Worm (Caenorhabditis elegans) whole organism, late embryonic: ENCODE results near the gene F56D6.23.
"Not testable (repeated sequence)": the region's sequence is repeated elsewhere in the genome, so short reads cannot be mapped to it uniquely, and the experiment has no call there.

Experiments used
- C08G9.2 ChIP-seq: sonication (generic microtip); optimal IDR thresholded peaks from 2 replicates; lab custom pipeline; 2016; ENCODE audit warnings: mild to moderate bottlenecking, missing genetic modification characterization, moderate library complexity, missing compliant biosample characterization
- K02D7.2 ChIP-seq: sonication (generic microtip); optimal IDR thresholded peaks from 2 replicates; lab custom pipeline; 2017; ENCODE audit warnings: mild to moderate bottlenecking, missing genetic modification characterization, missing compliant biosample characterization
- K09A11.1 ChIP-seq: sonication (generic microtip); optimal IDR thresholded peaks from 2 replicates; lab custom pipeline; 2017; ENCODE audit warnings: antibody characterized with exemption, mild to moderate bottlenecking, missing genetic modification characterization, missing compliant biosample characterization; ENCODE audit not compliant: insufficient read depth
- ama-1 ChIP-seq: fragments of 150-350 bp; optimal IDR thresholded peaks from 2 replicates; lab custom pipeline; 2014
- ceh-18 ChIP-seq: sonication (generic microtip); optimal IDR thresholded peaks from 2 replicates; lab custom pipeline; 2016; ENCODE audit warnings: missing genetic modification characterization, missing compliant biosample characterization
- ceh-2 ChIP-seq: sonication (generic microtip); optimal IDR thresholded peaks from 2 replicates; lab custom pipeline; 2016; ENCODE audit warnings: missing genotype, missing genetic modification characterization, missing compliant biosample characterization
- ceh-24 ChIP-seq: sonication (generic microtip); optimal IDR thresholded peaks from 2 replicates; lab custom pipeline; 2016; ENCODE audit warnings: mild to moderate bottlenecking, missing genetic modification characterization, missing compliant biosample characterization
- ceh-30 ChIP-seq: fragments of 150-350 bp; optimal IDR thresholded peaks from 2 replicates; lab custom pipeline; 2014; ENCODE audit warnings: missing biosample characterization, missing genetic modification characterization
- che-1 ChIP-seq: sonication (generic microtip); optimal IDR thresholded peaks from 2 replicates; lab custom pipeline; 2016; ENCODE audit warnings: mild to moderate bottlenecking, missing genetic modification characterization, missing compliant biosample characterization
- elt-2 ChIP-seq: sonication (generic microtip); optimal IDR thresholded peaks from 2 replicates; lab custom pipeline; 2016; ENCODE audit warnings: missing genetic modification reagents, missing genetic modification characterization, missing compliant biosample characterization
- elt-4 ChIP-seq: sonication (generic microtip); optimal IDR thresholded peaks from 2 replicates; lab custom pipeline; 2016; ENCODE audit warnings: missing genetic modification characterization, missing compliant biosample characterization
- ets-4 ChIP-seq: sonication (generic microtip); optimal IDR thresholded peaks from 2 replicates; lab custom pipeline; 2016; ENCODE audit warnings: missing genetic modification characterization, missing compliant biosample characterization
- eyg-1 ChIP-seq: sonication (generic microtip); optimal IDR thresholded peaks from 2 replicates; lab custom pipeline; 2016; ENCODE audit warnings: missing genotype, missing genetic modification characterization, missing compliant biosample characterization
- hlh-15 ChIP-seq: sonication (generic microtip); optimal IDR thresholded peaks from 2 replicates; lab custom pipeline; 2016; ENCODE audit warnings: missing genetic modification characterization, missing compliant biosample characterization
- hlh-30 ChIP-seq: sonication (generic microtip); optimal IDR thresholded peaks from 2 replicates; lab custom pipeline; 2017; ENCODE audit warnings: antibody characterized with exemption, missing genetic modification characterization, missing compliant biosample characterization; ENCODE audit not compliant: insufficient read depth
- hlh-6 ChIP-seq: sonication (generic microtip); optimal IDR thresholded peaks from 2 replicates; lab custom pipeline; 2016; ENCODE audit warnings: missing genotype, missing genetic modification characterization, missing compliant biosample characterization
- hlh-8 ChIP-seq: sonication (generic microtip); optimal IDR thresholded peaks from 2 replicates; lab custom pipeline; 2016; ENCODE audit warnings: missing genotype, missing genetic modification characterization, missing compliant biosample characterization
- lim-6 ChIP-seq: sonication (generic microtip); optimal IDR thresholded peaks from 2 replicates; lab custom pipeline; 2016; ENCODE audit warnings: missing genetic modification characterization, missing compliant biosample characterization
- madf-2 ChIP-seq: sonication (generic microtip); optimal IDR thresholded peaks from 2 replicates; lab custom pipeline; 2017; ENCODE audit warnings: missing genetic modification characterization, missing compliant biosample characterization
- nfya-1 ChIP-seq: sonication (generic microtip); optimal IDR thresholded peaks from 2 replicates; lab custom pipeline; 2017; ENCODE audit warnings: missing genetic modification characterization, mild to moderate bottlenecking, missing compliant biosample characterization, antibody characterized with exemption, moderate library complexity
- nhr-11 ChIP-seq: fragments of 150-350 bp; optimal IDR thresholded peaks from 2 replicates; lab custom pipeline; 2014; ENCODE audit warnings: missing biosample characterization, missing genetic modification characterization
- nhr-232 ChIP-seq: sonication (generic microtip); optimal IDR thresholded peaks from 2 replicates; lab custom pipeline; 2016; ENCODE audit warnings: missing genetic modification characterization, missing compliant biosample characterization
- pat-9 ChIP-seq: fragments of 200-800 bp; sonication (Bioruptor generic); optimal IDR thresholded peaks from 2 replicates; lab custom pipeline; 2018; ENCODE audit warnings: mild to moderate bottlenecking, missing genetic modification characterization, moderate library complexity, missing compliant biosample characterization
- pha-2 ChIP-seq: sonication (generic microtip); optimal IDR thresholded peaks from 2 replicates; lab custom pipeline; 2017; ENCODE audit warnings: mild to moderate bottlenecking, missing genetic modification characterization, missing compliant biosample characterization
- pha-4 ChIP-seq: fragments of 150-350 bp; optimal IDR thresholded peaks from 2 replicates; lab custom pipeline; 2018; ENCODE audit warnings: missing biosample characterization, missing genetic modification reagents, missing genetic modification characterization
- pqm-1 ChIP-seq: sonication (generic microtip); optimal IDR thresholded peaks from 2 replicates; lab custom pipeline; 2016; ENCODE audit warnings: missing genetic modification characterization, missing compliant biosample characterization
- ref-2 ChIP-seq: sonication (generic microtip); optimal IDR thresholded peaks from 2 replicates; lab custom pipeline; 2016; ENCODE audit warnings: missing genetic modification characterization, missing compliant biosample characterization
- rnt-1 ChIP-seq: sonication (generic microtip); optimal IDR thresholded peaks from 2 replicates; lab custom pipeline; 2016; ENCODE audit warnings: missing genetic modification characterization, missing compliant biosample characterization
- sox-4 ChIP-seq: sonication (generic microtip); optimal IDR thresholded peaks from 2 replicates; lab custom pipeline; 2017; ENCODE audit warnings: mild to moderate bottlenecking, missing genetic modification characterization, inconsistent platforms, missing compliant biosample characterization
- tbx-7 ChIP-seq: sonication (generic microtip); optimal IDR thresholded peaks from 2 replicates; lab custom pipeline; 2016; ENCODE audit warnings: missing genotype, missing genetic modification characterization, missing compliant biosample characterization
- ttx-3 ChIP-seq: sonication (generic microtip); optimal IDR thresholded peaks from 2 replicates; lab custom pipeline; 2016; ENCODE audit warnings: missing genetic modification reagents, missing genetic modification characterization, missing compliant biosample characterization
- zip-5 ChIP-seq: sonication (generic microtip); optimal IDR thresholded peaks from 2 replicates; lab custom pipeline; 2016; ENCODE audit warnings: missing genetic modification characterization, missing compliant biosample characterization
- ztf-16 ChIP-seq: sonication (generic microtip); optimal IDR thresholded peaks from 2 replicates; lab custom pipeline; 2017; ENCODE audit warnings: missing genetic modification characterization, missing compliant biosample characterization

F56D6.23 gene

ce11 chrIV:3919506-3919905, 1.2 kb downstream of the F56D6.23 start, which contains the start of gene srz-19 (continued):
- no peak for TF ChIP-seq sox-4 (tag; lab: Kevin White, UChicago)

- TF ChIP-seq eyg-1 (tag; lab: Kevin White, UChicago), result no peak
- no peak for TF ChIP-seq madf-2 (tag; lab: Kevin White, UChicago)
- TF ChIP-seq ceh-18 (tag; lab: Kevin White, UChicago), result no peak
- TF ChIP-seq, all 69 proteins: peak for 0
These were observed 3.6 kb downstream of the F56D6.23 start, which contains the start of gene clec-67 for ce11 chrIV:3921898-3922297. Gene clec-67 (plus strand): TSS chrIV:3922165.

DNA sequence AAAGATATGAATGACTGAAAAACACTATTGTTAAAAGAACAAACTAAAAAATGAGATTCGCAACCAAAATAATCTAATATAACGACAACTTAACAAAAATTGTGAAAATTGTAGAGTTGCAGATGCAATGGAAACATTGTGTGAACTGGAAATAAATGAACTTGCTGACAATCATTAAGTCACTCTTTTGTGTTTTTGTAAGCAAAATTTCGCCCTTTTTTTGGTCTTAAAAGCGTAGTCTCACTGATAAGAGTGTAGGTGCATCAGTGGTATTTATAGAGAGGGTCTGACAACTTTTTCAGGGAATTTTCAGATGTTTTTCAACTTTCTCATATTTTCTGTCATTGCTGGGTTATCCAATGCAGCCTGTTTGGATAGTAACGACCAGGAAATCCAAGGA, 7.9 kb downstream of the F56D6.23 start, which contains the start of gene clec-68:
Gene clec-68, plus strand, starts transcription at position 301 of the 400 bp plus-strand sequence.
- TF ChIP-seq C08G9.2 (tag; lab: Kevin White, UChicago), result no peak
- no peak for TF ChIP-seq tbx-7 (tag; lab: Kevin White, UChicago)
- TF ChIP-seq ztf-16 (tag; lab: Kevin White, UChicago), result no peak
- no peak for TF ChIP-seq K09A11.1
- no peak for TF ChIP-seq nhr-232 (tag; lab: Kevin White, UChicago)
- TF ChIP-seq pha-4, result no peak

DNA sequence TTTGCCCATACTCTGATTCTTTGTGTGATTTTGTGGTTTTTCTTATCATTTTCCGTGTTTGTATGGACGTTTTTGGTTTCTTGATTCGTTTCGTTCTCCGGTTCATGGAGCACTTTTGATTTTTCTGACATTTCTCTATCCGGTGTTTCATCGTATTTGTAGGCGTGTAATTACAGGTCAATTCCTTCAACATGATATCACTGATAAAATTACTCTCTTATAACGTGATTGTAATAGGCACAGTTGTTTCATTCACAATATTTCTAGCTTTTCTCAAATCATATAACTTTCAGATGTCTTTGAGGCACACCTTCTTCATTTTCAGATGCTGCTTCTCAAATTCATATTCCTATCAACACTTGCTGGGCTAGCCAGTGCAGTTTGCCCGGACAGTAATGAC, 14.1 kb downstream of the F56D6.23 start, which contains the start of gene clec-70:
Gene clec-70, plus strand, starts transcription at position 301 of the 400 bp plus-strand sequence.
- not testable (repeated sequence) for TF ChIP-seq pqm-1, nhr-11, elt-4 (tag; lab: Kevin White, UChicago)

DNA sequence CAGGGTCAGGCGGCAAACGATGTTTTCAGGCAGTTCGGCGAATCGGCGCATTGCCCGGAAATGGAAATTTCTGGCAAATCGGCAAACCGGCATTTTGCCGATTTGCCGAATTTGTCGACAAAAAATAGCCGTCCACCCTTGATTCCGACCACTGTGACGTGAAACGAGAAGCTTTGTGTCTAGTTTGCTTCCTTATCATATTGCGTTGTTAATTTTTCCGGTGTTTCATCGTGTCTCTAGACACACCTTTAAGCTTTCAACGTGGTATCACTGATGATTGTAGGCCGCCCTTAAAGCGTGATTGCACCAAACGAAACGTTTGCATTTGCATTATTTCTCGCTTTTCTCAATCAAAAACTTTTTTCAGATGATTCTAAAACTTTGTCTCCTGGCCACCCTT, 18.8 kb downstream of the F56D6.23 start, which contains the start of gene clec-71:
Gene clec-71, plus strand, starts transcription at position 362 of the 400 bp plus-strand sequence.
- TF ChIP-seq zip-5 (tag; lab: Kevin White, UChicago), result no peak
- TF ChIP-seq ceh-30 (tag; lab: Kevin White, UChicago), result no peak

- no peak for TF ChIP-seq elt-4 (tag; lab: Kevin White, UChicago)
- no peak for TF ChIP-seq K02D7.2
- no peak for TF ChIP-seq ztf-16 (tag; lab: Kevin White, UChicago)
- no peak for TF ChIP-seq hlh-8 (tag; lab: Kevin White, UChicago)
- TF ChIP-seq ceh-18 (tag; lab: Kevin White, UChicago), result no peak
- no peak for TF ChIP-seq hlh-6 (tag; lab: Kevin White, UChicago)
- TF ChIP-seq ama-1, result no peak
- TF ChIP-seq ref-2 (tag; lab: Kevin White, UChicago), result no peak
- TF ChIP-seq hlh-30, result no peak
- TF ChIP-seq ttx-3 (tag; lab: Kevin White, UChicago), result no peak
- no peak for TF ChIP-seq hlh-15 (tag; lab: Kevin White, UChicago)
- no peak for TF ChIP-seq pat-9 (tag; lab: Kevin White, UChicago)
- TF ChIP-seq ceh-2 (tag; lab: Kevin White, UChicago), result no peak
- no peak for TF ChIP-seq rnt-1
- TF ChIP-seq nfya-1 (tag; lab: Kevin White, UChicago), result no peak
- TF ChIP-seq che-1 (tag; lab: Kevin White, UChicago), result no peak
These were observed 23.5 kb downstream of the F56D6.23 start, which contains the start of gene clec-174 for ce11 chrIV:3941658-3942328. Gene clec-174 (minus strand): TSS chrIV:3941708.

DNA sequence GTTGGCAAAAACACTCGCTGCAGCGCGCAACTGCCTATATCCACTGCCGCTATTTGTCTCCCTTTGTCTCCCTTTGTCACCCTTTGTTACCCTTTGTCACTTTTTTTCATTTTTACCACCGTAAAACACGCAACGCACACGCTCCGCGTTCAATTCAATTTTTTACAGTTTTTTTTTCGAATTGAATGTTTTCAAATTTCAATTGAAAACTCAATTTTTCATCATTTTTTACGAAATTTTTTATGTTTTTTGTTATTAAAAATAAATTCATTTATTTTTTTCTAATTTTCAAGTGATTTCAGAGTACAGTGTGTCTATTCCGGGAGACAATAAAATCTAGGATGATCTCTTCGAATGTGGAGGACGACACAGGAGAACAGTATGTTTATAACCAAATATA, 24.7 kb downstream of the F56D6.23 start, which contains the start of gene Y46C8AL.11:
Gene Y46C8AL.11, plus strand, starts transcription at position 301 of the 400 bp plus-strand sequence.
- no peak for TF ChIP-seq ets-4 (tag; lab: Kevin White, UChicago)
- no peak for TF ChIP-seq elt-2 (tag; lab: Kevin White, UChicago)
- no peak for TF ChIP-seq ceh-24 (tag; lab: Kevin White, UChicago)
- no peak for TF ChIP-seq madf-2 (tag; lab: Kevin White, UChicago)
- no peak for TF ChIP-seq pha-2 (tag; lab: Kevin White, UChicago)
- no peak for TF ChIP-seq hlh-6 (tag; lab: Kevin White, UChicago)
- no peak for TF ChIP-seq lim-6 (tag; lab: Kevin White, UChicago)
